Worm (Caenorhabditis elegans) whole organism, L4 larva: ENCODE results near the gene bath-36.

Source experiments
- R02D3.7 ChIP-seq: fragments of 150-350 bp; sonication (generic microtip); optimal IDR thresholded peaks from 3 replicates; lab custom pipeline; 2014; ENCODE audit warnings: missing biosample characterization, missing genetic modification characterization
- daf-12 ChIP-seq: fragments of 150-350 bp; optimal IDR thresholded peaks from 2 replicates; lab custom pipeline; 2014; ENCODE audit warnings: missing biosample characterization, missing genetic modification reagents, missing genetic modification characterization
- nhr-111 ChIP-seq: fragments of 200-800 bp; sonication (Bioruptor generic); optimal IDR thresholded peaks from 2 replicates; lab custom pipeline; 2018; ENCODE audit warnings: mild to moderate bottlenecking, missing genetic modification characterization, missing compliant biosample characterization
- nhr-6 ChIP-seq: fragments of 150-350 bp; optimal IDR thresholded peaks from 2 replicates; lab custom pipeline; 2014; ENCODE audit warnings: missing biosample characterization, missing genetic modification characterization
- pqm-1 ChIP-seq: sonication (generic microtip); optimal IDR thresholded peaks from 2 replicates; lab custom pipeline; 2017; ENCODE audit warnings: missing biosample characterization, missing genetic modification characterization
- sdz-12 ChIP-seq: fragments of 200-800 bp; sonication (Bioruptor generic); optimal IDR thresholded peaks from 2 replicates; lab custom pipeline; 2018; ENCODE audit warnings: mild to moderate bottlenecking, missing genetic modification characterization, missing compliant biosample characterization
- snpc-4 ChIP-seq: fragments of 150-350 bp; optimal IDR thresholded peaks from 2 replicates; lab custom pipeline; 2014; ENCODE audit warnings: missing biosample characterization, missing genetic modification characterization
- vab-7 ChIP-seq: fragments of 200-800 bp; sonication (Bioruptor generic); IDR thresholded peaks from 2 replicates; pipeline ENCODE4 v1.3.6; 2022; ENCODE audit warnings: missing genetic modification reagents, missing genetic modification characterization, missing compliant biosample characterization
- ztf-11 ChIP-seq: fragments of 150-350 bp; optimal IDR thresholded peaks from 2 replicates; lab custom pipeline; 2014; ENCODE audit warnings: missing biosample characterization, missing genetic modification characterization

ce11 chrV:15153277-15153676, 34.4 kb upstream of the bath-36 start, which contains the start of gene srh-55:
- TF ChIP-seq R02D3.7 (tag; lab: Kevin White, UChicago) (no peak), nhr-111 (no peak), ztf-11 (tag; lab: Kevin White, UChicago) (no peak), nhr-6 (tag; lab: Kevin White, UChicago) (no peak), daf-12 (tag; lab: Kevin White, UChicago) (no peak), snpc-4 (tag; lab: Kevin White, UChicago) (no peak), vab-7 (GFP tag; lab: Robert Waterston, UW) (no peak), pqm-1 (tag; lab: Kevin White, UChicago) (no peak), sdz-12 (GFP tag; lab: Kevin White, UChicago) (no peak)
